Fruit fly (Drosophila melanogaster): ENCODE data around the gene myo.

The myo gene

DNA sequence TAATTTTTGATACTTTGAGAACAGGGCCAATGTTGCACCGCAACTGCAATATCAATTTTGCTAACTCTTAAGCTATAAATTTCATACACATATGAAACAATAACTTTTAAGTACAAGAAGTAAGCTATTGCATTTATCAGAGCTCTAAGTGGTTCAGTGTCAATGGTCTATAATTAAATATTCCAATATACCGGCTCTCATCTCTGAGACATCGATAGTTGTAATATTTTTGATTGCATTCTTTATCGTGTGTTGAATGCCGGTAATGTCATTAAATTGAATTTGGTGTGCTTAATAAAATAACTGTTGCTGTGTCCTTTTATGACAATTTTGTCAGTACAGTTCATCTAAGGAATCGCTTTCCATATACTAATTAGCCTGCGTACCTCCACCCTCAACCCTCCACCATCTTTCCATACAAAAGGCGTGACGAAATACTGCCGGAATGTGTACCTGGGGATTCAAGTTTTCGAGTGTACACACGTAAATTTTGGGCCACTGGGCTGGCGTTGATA lies 24.9 kb downstream of the myo start, which contains the start of gene CG11360 (continued):
- no peak for TF ChIP-seq CG5953 (GFP tag; IDR thresholded peaks at IDR 0.05)
- TF ChIP-seq nmo (GFP tag; optimal IDR thresholded peaks at IDR 0.05) = peak; percentile 67
- no peak for TF ChIP-seq Blimp-1 (GFP tag; optimal IDR thresholded peaks at IDR 0.05)
- 0 out of 2 replicates have a peak, but pooled peaks have one; percentile 12 for TF ChIP-seq sob (GFP tag; IDR thresholded peaks at IDR 0.05)
- no peak for TF ChIP-seq run (tag; optimal IDR thresholded peaks at IDR 0.05)
- peak; percentile 6 for TF ChIP-seq CG4424 (GFP tag; optimal IDR thresholded peaks at IDR 0.05)
- TF ChIP-seq CG16813 (GFP tag; IDR thresholded peaks at IDR 0.05; ENCODE audit: partially characterized antibody) = peak; percentile 58; the same call in 2 of the 3 replicates
- no peak for TF ChIP-seq CG5245 (GFP tag; optimal IDR thresholded peaks at IDR 0.05)
- TF ChIP-seq pzg (GFP tag; optimal IDR thresholded peaks at IDR 0.05) = peak; percentile 73
- TF ChIP-seq tio (GFP tag; optimal IDR thresholded peaks at IDR 0.05) = no peak
- peak; percentile 83 for TF ChIP-seq gsb-n (tag; optimal IDR thresholded peaks at IDR 0.05)
- peak; percentile 44 for TF ChIP-seq trem (tag; optimal IDR thresholded peaks at IDR 0.05)
- peak; percentile 84 for TF ChIP-seq sens (GFP tag)
- peak; percentile 20 for TF ChIP-seq Sry-β (GFP tag; optimal IDR thresholded peaks at IDR 0.05)
- TF ChIP-seq lab (GFP tag; optimal IDR thresholded peaks at IDR 0.05) = no peak
- no peak for TF ChIP-seq shn (GFP tag; optimal IDR thresholded peaks at IDR 0.05)
- no peak for TF ChIP-seq CG10366 (GFP tag; IDR thresholded peaks at IDR 0.05)
- peak; percentile 25 for TF ChIP-seq nom (GFP tag; optimal IDR thresholded peaks at IDR 0.05)
- no peak for TF ChIP-seq az2 (GFP tag; optimal IDR thresholded peaks at IDR 0.05)
- TF ChIP-seq CG4404 (GFP tag; IDR thresholded peaks at IDR 0.05) = no peak
- peak; percentile 67 for TF ChIP-seq pfk (GFP tag; optimal IDR thresholded peaks at IDR 0.05)
- no peak; the same call in 2 of the 3 replicates for TF ChIP-seq CG2199 (GFP tag; IDR thresholded peaks at IDR 0.05)
- TF ChIP-seq CG6175 (GFP tag; IDR thresholded peaks at IDR 0.05) = no peak
- TF ChIP-seq D19A (tag; optimal IDR thresholded peaks at IDR 0.05) = peak; percentile 10
- TF ChIP-seq HLH3B (GFP tag; IDR thresholded peaks at IDR 0.05) = no peak
- no peak for TF ChIP-seq CG8478 (optimal IDR thresholded peaks at IDR 0.05)
- no peak for TF ChIP-seq en (GFP tag; optimal IDR thresholded peaks at IDR 0.05)
- no peak for TF ChIP-seq slp2 (GFP tag; optimal IDR thresholded peaks at IDR 0.05)
- no peak for TF ChIP-seq CG2678 (tag; optimal IDR thresholded peaks at IDR 0.05)
- no peak for TF ChIP-seq CG18476 (GFP tag; optimal IDR thresholded peaks at IDR 0.05)
- TF ChIP-seq Xbp1 (GFP tag; optimal IDR thresholded peaks at IDR 0.05) = peak; percentile 42
- TF ChIP-seq CG13624 (GFP tag; optimal IDR thresholded peaks at IDR 0.05) = no peak
- TF ChIP-seq kni (GFP tag; optimal IDR thresholded peaks at IDR 0.05) = no peak
- peak; percentile 90 for TF ChIP-seq CG32767 (GFP tag; IDR thresholded peaks at IDR 0.05)
- no peak for TF ChIP-seq grau (tag; optimal IDR thresholded peaks at IDR 0.05)
- TF ChIP-seq CG18764 (GFP tag; optimal IDR thresholded peaks at IDR 0.05) = no peak
- TF ChIP-seq CG12071 (GFP tag; optimal IDR thresholded peaks at IDR 0.05) = no peak
- peak; percentile 45; the same call in 1 of the 3 replicates for TF ChIP-seq vnd (GFP tag; IDR thresholded peaks at IDR 0.05; ENCODE audit: partially characterized antibody)
- no peak for TF ChIP-seq CG18011 (GFP tag; optimal IDR thresholded peaks at IDR 0.05)
- TF ChIP-seq Lpt (GFP tag; optimal IDR thresholded peaks at IDR 0.05) = no peak
- no peak for TF ChIP-seq jing (GFP tag; optimal IDR thresholded peaks at IDR 0.05)
- TF ChIP-seq Fer2 (tag; optimal IDR thresholded peaks at IDR 0.05) = no peak
- TF ChIP-seq repo (GFP tag; optimal IDR thresholded peaks at IDR 0.05) = no peak
- TF ChIP-seq zf30C (GFP tag; optimal IDR thresholded peaks at IDR 0.05) = no peak
- 0 out of 3 replicates have a peak, but pooled peaks have one; percentile 16 for TF ChIP-seq mld (GFP tag; IDR thresholded peaks at IDR 0.05; ENCODE audit: partially characterized antibody)
- no peak for TF ChIP-seq D19B (GFP tag; optimal IDR thresholded peaks at IDR 0.05)
- TF ChIP-seq hkb (optimal IDR thresholded peaks at IDR 0.05) = no peak
- no peak for TF ChIP-seq hkb (GFP tag; IDR thresholded peaks at IDR 0.05)
- no peak for TF ChIP-seq CTCF (GFP tag; optimal IDR thresholded peaks at IDR 0.05)
- no peak for TF ChIP-seq Atf-2 (GFP tag; optimal IDR thresholded peaks at IDR 0.05)
- TF ChIP-seq Dfd (GFP tag; optimal IDR thresholded peaks at IDR 0.05) = peak in 1 of 2 experiments; percentile 69
- no peak for TF ChIP-seq CG2889 (GFP tag; IDR thresholded peaks at IDR 0.05)
